Fruit fly (Drosophila melanogaster) whole organism, adult: ENCODE measurements around the gene CG3335.
A peak's percentile ranks its signal among the peaks of the same experiment; 100 is the strongest.

ENCODE experiments used
- CG11617 ChIP-seq: fragments of 200-800 bp; sonication (Bioruptor generic); optimal IDR thresholded peaks from 2 replicates; lab custom pipeline; 2017; ENCODE audit warnings: mild to moderate bottlenecking, missing biosample characterization, missing genetic modification reagents, missing genetic modification characterization
- CG12768 ChIP-seq: fragments of 200-800 bp; sonication (Bioruptor generic); optimal IDR thresholded peaks from 2 replicates; lab custom pipeline; 2017; ENCODE audit warnings: missing biosample characterization, missing genetic modification characterization, mild to moderate bottlenecking, moderate library complexity, missing genetic modification reagents
- CG14711 ChIP-seq: fragments of 200-800 bp; sonication (Bioruptor generic); optimal IDR thresholded peaks from 2 replicates; lab custom pipeline; 2018; ENCODE audit warnings: missing biosample characterization, mild to moderate bottlenecking, missing genetic modification characterization, moderate library complexity
- CG1620 ChIP-seq: fragments of 200-800 bp; sonication (Bioruptor generic); optimal IDR thresholded peaks from 2 replicates; lab custom pipeline; 2016; ENCODE audit warnings: missing biosample characterization, missing genetic modification characterization
- CG33017 ChIP-seq: fragments of 200-800 bp; sonication (Bioruptor generic); optimal IDR thresholded peaks from 2 replicates; lab custom pipeline; 2018; ENCODE audit warnings: missing biosample characterization, mild to moderate bottlenecking, missing genetic modification characterization, moderate library complexity
- CG5204 ChIP-seq: fragments of 200-800 bp; sonication (Bioruptor generic); optimal IDR thresholded peaks from 2 replicates; lab custom pipeline; 2016; ENCODE audit warnings: missing biosample characterization, missing genetic modification characterization
- CG7045 ChIP-seq: fragments of 200-800 bp; sonication (Bioruptor generic); optimal IDR thresholded peaks from 2 replicates; lab custom pipeline; 2017; ENCODE audit warnings: missing biosample characterization, mild to moderate bottlenecking, missing genetic modification characterization
- CG7101 ChIP-seq: fragments of 200-800 bp; sonication (Bioruptor generic); optimal IDR thresholded peaks from 2 replicates; lab custom pipeline; 2018; ENCODE audit warnings: missing biosample characterization, mild to moderate bottlenecking, missing genetic modification characterization, moderate library complexity
- Clk ChIP-seq: fragments of 200-800 bp; sonication (Bioruptor generic); optimal IDR thresholded peaks from 2 replicates; lab custom pipeline; 2017; ENCODE audit warnings: missing biosample characterization, missing genetic modification characterization
- Crg-1 ChIP-seq: fragments of 200-800 bp; sonication (Bioruptor generic); optimal IDR thresholded peaks from 2 replicates; lab custom pipeline; 2016; ENCODE audit warnings: missing biosample characterization, missing genetic modification characterization
- Hr96 ChIP-seq: fragments of 200-800 bp; sonication (Bioruptor generic); optimal IDR thresholded peaks from 2 replicates; lab custom pipeline; 2016; ENCODE audit warnings: missing biosample characterization, missing genetic modification characterization
- Mnt ChIP-seq: fragments of 200-800 bp; sonication (Bioruptor generic); optimal IDR thresholded peaks from 2 replicates; lab custom pipeline; 2016; ENCODE audit warnings: missing biosample characterization, mild to moderate bottlenecking, missing genetic modification characterization
- bab1 ChIP-seq: fragments of 200-800 bp; sonication (Bioruptor generic); optimal IDR thresholded peaks from 3 replicates; lab custom pipeline; 2019; ENCODE audit warnings: missing biosample characterization, mild to moderate bottlenecking, missing genetic modification characterization, moderate library complexity
- cic ChIP-seq: fragments of 200-800 bp; sonication (Bioruptor generic); optimal IDR thresholded peaks from 2 replicates; lab custom pipeline; 2017; ENCODE audit warnings: missing biosample characterization, mild to moderate bottlenecking, missing genetic modification characterization, moderate library complexity
- cnc ChIP-seq, 2 experiments: fragments of >200 bp; optimal IDR thresholded peaks; 2 replicates each; lab custom pipeline; 2017
- kay ChIP-seq: fragments of 200-800 bp; sonication (Bioruptor generic); peaks from one replicate; lab custom pipeline; 2016; ENCODE audit warnings: missing biosample characterization, missing genetic modification characterization, borderline replicate concordance
- ovo ChIP-seq: fragments of 200-800 bp; sonication (Bioruptor generic); optimal IDR thresholded peaks from 2 replicates; lab custom pipeline; 2016; ENCODE audit warnings: missing biosample characterization, missing genetic modification characterization
- pad ChIP-seq: fragments of 200-800 bp; sonication (Bioruptor generic); optimal IDR thresholded peaks from 3 replicates; lab custom pipeline; 2017; ENCODE audit warnings: missing biosample characterization, missing genetic modification characterization, mild to moderate bottlenecking, moderate library complexity, missing genetic modification reagents
- tj ChIP-seq: fragments of 200-800 bp; sonication (Bioruptor generic); optimal IDR thresholded peaks from 3 replicates; lab custom pipeline; 2017; ENCODE audit warnings: missing biosample characterization, mild to moderate bottlenecking, missing genetic modification characterization, moderate library complexity
- toe ChIP-seq: fragments of 200-800 bp; sonication (Bioruptor generic); optimal IDR thresholded peaks from 2 replicates; lab custom pipeline; 2016; ENCODE audit warnings: missing biosample characterization, missing genetic modification characterization

CG3335 gene

DNA sequence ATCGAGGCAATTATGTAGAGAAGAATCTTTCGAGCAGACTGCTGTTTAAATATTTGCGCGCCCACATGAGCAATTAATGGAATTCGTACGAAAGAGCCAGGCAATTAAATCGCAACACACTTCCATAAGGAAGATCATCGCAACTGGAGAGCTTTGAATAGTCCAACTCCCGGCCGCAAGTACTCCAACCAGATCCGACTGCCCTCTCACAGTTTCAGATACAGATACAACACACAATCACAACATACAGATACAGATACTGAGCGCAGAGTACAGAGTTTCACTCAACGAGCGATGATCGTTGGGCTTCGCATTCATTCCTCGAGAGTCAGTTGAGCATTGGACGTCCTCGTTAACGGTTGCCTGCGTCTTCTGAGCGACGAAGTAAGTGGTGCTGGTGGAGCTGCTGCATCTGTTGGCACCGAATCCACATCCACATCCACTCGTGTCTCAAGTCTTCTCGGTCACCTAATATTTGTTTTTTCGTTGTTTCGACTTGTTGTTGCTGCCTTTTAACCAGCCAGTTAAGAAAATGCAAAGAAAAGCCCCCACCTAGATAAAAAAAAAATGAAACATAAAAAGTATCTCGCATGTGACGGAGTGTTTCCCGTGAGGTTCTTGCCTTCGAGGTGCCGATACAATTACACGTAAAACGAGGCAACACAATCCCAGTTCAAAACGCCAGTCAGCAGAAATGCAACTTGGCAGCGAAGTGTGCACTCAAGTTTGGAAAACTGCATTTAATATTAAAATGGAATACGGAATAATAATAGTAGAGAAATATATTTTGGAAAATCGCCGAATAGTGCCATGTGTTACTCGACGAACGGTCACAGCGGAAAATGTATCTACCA, 9.2 kb upstream of the CG3335 start, which contains the start of gene LanB2:
Gene LanB2 (plus strand): TSS at position 326 of the 854 bp plus-strand sequence.
- TF ChIP-seq tj = peak; percentile 91
- TF ChIP-seq CG14711 (tag; lab: Kevin White, UChicago) = no peak
- no peak for TF ChIP-seq Mnt (GFP tag; lab: Kevin White, UChicago)

DNA sequence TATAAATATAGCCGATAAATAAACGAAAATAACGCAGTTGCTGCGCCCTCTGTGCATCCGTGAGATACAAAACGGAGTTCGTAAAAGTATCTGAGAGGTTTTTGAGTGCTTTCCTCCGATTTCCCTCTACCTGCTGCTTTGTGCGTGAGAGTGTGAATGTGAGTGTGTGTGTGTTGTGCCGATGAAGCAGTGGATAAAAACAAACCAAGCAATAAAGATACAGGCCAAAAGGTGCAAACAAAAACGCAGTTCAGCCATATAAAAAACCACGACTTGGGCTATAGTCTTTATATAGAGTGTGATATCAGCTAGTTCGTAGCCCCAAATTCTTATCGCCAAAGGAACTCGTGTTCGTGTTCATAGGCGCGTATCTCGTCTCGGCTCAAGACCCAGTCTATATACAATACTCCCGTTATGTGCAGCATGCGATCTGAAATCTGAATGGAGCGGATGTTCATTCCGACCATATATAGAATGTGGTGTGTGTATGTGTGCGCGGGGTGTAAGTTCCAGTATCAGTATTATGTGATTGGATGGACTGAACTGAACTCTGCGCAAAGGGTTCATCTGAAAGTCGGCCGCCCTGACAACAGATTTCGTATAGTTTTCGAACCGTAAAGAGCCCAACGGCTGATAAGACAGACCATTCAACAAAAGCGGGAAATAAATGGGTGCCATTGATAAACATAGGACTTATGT, 8.4 kb upstream of the CG3335 start:
- TF ChIP-seq tj (peak; percentile 48), cic (GFP tag; lab: Kevin White, UChicago) (peak; percentile 11), CG11617 (GFP tag; lab: Kevin White, UChicago) (no peak)

DNA sequence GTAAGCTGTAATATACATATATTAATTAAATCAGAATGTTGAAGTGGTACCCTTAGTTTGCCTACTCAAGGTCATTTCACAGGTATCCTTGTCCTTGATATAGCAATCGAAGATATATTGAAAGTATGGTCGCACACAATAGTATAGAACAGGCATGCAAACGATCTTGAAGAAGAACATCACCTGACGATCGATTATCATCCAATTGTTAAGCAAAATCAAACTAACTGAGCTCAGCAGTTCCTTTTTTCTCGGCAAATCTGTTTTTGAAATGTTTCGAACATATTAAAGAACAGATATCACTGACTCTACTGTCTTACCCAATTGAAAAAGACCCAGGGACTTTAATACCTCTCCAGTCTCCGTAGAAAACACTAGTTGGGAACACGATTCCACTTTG, 4.3 kb downstream of the CG3335 start, which contains the start of gene Cyp40:
Gene Cyp40 (plus strand): TSS at position 301 of the 400 bp plus-strand sequence.
- TF ChIP-seq Mnt (GFP tag; lab: Kevin White, UChicago) (no peak), CG5204 (GFP tag; lab: Kevin White, UChicago) (no peak), CG7045 (GFP tag; lab: Kevin White, UChicago) (no peak), tj (no peak), Crg-1 (GFP tag; lab: Kevin White, UChicago) (no peak), CG14711 (tag; lab: Kevin White, UChicago) (no peak), bab1 (GFP tag; lab: Kevin White, UChicago) (no peak), cnc (optimal IDR thresholded peaks at IDR 0.05; lab: Kevin White, UChicago) (no peak), CG33017 (tag; lab: Kevin White, UChicago) (no peak), kay (GFP tag; lab: Kevin White, UChicago) (no peak), CG11617 (GFP tag; lab: Kevin White, UChicago) (no peak)

DNA sequence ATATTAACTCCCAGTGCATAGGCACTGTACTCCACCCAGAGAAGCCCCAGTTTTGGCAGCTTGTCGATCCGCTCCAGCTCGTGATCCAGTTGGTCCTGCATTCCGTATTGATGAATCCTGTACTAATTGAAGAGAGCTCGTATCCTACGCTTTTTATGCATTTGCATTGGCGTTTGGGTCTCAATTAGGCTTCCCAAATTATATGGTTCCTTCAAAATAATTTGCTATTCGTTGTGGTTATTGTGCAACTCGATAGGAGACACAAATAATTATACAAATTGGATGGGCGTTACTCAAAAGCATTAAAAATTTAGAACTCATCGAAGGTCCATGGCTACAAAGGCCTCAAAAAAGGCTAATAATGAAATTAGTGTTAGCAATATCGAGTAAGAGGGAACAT, 5.1 kb downstream of the CG3335 start, which contains the start of gene Or67b:
Gene Or67b (minus strand): TSS at position 101 of the 400 bp plus-strand sequence.
- TF ChIP-seq CG11617 (GFP tag; lab: Kevin White, UChicago) = no peak
- TF ChIP-seq pad (GFP tag; lab: Kevin White, UChicago) = no peak
- TF ChIP-seq cic (GFP tag; lab: Kevin White, UChicago) = no peak
- no peak for TF ChIP-seq CG14711 (tag; lab: Kevin White, UChicago)
- no peak for TF ChIP-seq Hr96 (GFP tag; lab: Kevin White, UChicago)
- no peak for TF ChIP-seq toe
- no peak for TF ChIP-seq kay (GFP tag; lab: Kevin White, UChicago)
- TF ChIP-seq CG5204 (GFP tag; lab: Kevin White, UChicago) = no peak
- no peak for TF ChIP-seq CG1620
- no peak for TF ChIP-seq CG12768 (GFP tag; lab: Kevin White, UChicago)
- no peak for TF ChIP-seq CG7101 (tag; lab: Kevin White, UChicago)
- no peak for TF ChIP-seq bab1 (GFP tag; lab: Kevin White, UChicago)
- TF ChIP-seq CG7045 (GFP tag; lab: Kevin White, UChicago) = no peak
- no peak for TF ChIP-seq Clk
- TF ChIP-seq cnc (optimal IDR thresholded peaks at IDR 0.05; lab: Kevin White, UChicago) = no peak
- TF ChIP-seq CG33017 (tag; lab: Kevin White, UChicago) = no peak
- TF ChIP-seq ovo (GFP tag; lab: Kevin White, UChicago) = no peak
- no peak for TF ChIP-seq tj

DNA sequence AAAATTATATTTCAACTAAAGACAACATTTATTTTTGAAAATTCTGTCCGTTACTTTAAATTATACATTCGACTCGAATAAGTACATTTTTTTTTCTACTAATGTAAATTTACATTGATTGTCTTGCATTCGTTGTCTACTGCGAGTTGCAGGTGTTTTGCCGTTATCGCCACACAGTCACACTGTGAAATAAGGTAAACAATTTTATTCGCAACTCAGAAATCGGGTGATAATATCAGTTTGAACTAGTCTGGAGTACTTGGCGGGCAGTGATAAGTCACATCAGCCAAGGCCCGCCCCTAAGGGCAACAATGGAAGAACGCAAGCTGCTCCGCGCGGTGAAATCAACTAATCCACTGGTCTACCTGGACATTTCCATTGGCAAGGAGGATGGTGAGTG, 5.9 kb downstream of the CG3335 start:
- TF ChIP-seq bab1 (GFP tag; lab: Kevin White, UChicago) = peak; percentile 42
- TF ChIP-seq CG7101 (tag; lab: Kevin White, UChicago) = no peak
- no peak for TF ChIP-seq Mnt (GFP tag; lab: Kevin White, UChicago)
- no peak for TF ChIP-seq CG12768 (GFP tag; lab: Kevin White, UChicago)
- no peak for TF ChIP-seq Crg-1 (GFP tag; lab: Kevin White, UChicago)

DNA sequence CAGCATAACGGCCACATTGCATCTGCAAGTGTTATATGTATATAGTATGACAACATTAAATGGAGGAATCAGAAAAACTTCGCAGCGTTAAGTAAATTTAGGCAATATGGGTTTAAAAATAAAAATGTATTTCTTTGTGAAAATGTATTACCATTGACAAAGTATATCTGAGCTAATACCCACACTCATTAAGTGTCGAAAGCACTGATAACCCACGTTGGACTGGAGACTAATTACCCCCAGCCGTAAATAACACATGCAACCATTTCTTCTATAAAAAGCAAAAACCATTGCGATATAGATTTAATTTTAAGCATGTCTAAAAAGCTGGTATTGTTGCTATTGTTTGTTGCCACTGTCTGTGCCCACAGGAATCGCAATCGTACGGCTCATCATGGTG, 13.8 kb downstream of the CG3335 start, which contains the start of gene CG8329:
Gene CG8329 (plus strand): TSS at position 301 of the 400 bp plus-strand sequence.
- TF ChIP-seq CG1620 (no peak), kay (GFP tag; lab: Kevin White, UChicago) (no peak), bab1 (GFP tag; lab: Kevin White, UChicago) (no peak), cic (GFP tag; lab: Kevin White, UChicago) (no peak), Crg-1 (GFP tag; lab: Kevin White, UChicago) (no peak), Hr96 (GFP tag; lab: Kevin White, UChicago) (no peak), tj (no peak), CG12768 (GFP tag; lab: Kevin White, UChicago) (no peak), CG5204 (GFP tag; lab: Kevin White, UChicago) (no peak), CG7045 (GFP tag; lab: Kevin White, UChicago) (no peak), Clk (no peak)
